Fruit fly (Drosophila melanogaster): ENCODE measurements around the gene Sirt7.
A peak's percentile ranks its signal among the peaks of the same experiment; 100 is the strongest.

Sirt7 gene

dm6 chr3R:29068430-29069207, 12.9 kb downstream of the Sirt7 start (continued):
- TF ChIP-seq gro (GFP tag; optimal IDR thresholded peaks at IDR 0.05): peak; percentile 28
- peak; percentile 57 for TF ChIP-seq dysf (GFP tag; IDR thresholded peaks at IDR 0.05)
- no peak for TF ChIP-seq Nf-YC (tag; optimal IDR thresholded peaks at IDR 0.05)
- no peak for TF ChIP-seq CG6791 (GFP tag; IDR thresholded peaks at IDR 0.05; ENCODE audit: partially characterized antibody)
- peak; percentile 39 for TF ChIP-seq Side (GFP tag; optimal IDR thresholded peaks at IDR 0.05)
- no peak for TF ChIP-seq Sry-β (GFP tag; optimal IDR thresholded peaks at IDR 0.05)
- no peak for TF ChIP-seq pfk (GFP tag; optimal IDR thresholded peaks at IDR 0.05)
- no peak for TF ChIP-seq CG2199 (GFP tag; IDR thresholded peaks at IDR 0.05)
- TF ChIP-seq cato (GFP tag; optimal IDR thresholded peaks at IDR 0.05; ENCODE audit: borderline replicate concordance): no peak
- peak; percentile 29 for TF ChIP-seq tx (GFP tag; optimal IDR thresholded peaks at IDR 0.05)
- no peak for TF ChIP-seq H15 (GFP tag; IDR thresholded peaks at IDR 0.05)
- no peak for TF ChIP-seq shn (GFP tag; optimal IDR thresholded peaks at IDR 0.05)
- no peak for TF ChIP-seq Eip74EF (GFP tag; optimal IDR thresholded peaks at IDR 0.05)
- no peak for TF ChIP-seq Atf-2 (GFP tag; optimal IDR thresholded peaks at IDR 0.05)
- TF ChIP-seq CG1603 (tag; optimal IDR thresholded peaks at IDR 0.05): peak; percentile 61
- TF ChIP-seq CG7839 (tag; optimal IDR thresholded peaks at IDR 0.05): peak; percentile 59
- TF ChIP-seq CG32767 (GFP tag; IDR thresholded peaks at IDR 0.05): no peak
- TF ChIP-seq crc (GFP tag; optimal IDR thresholded peaks at IDR 0.05): peak; percentile 13
- TF ChIP-seq CG6654 (GFP tag; optimal IDR thresholded peaks at IDR 0.05): no peak
- TF ChIP-seq Vsx1 (GFP tag; optimal IDR thresholded peaks at IDR 0.05): no peak
- no peak for TF ChIP-seq Asciz (GFP tag; optimal IDR thresholded peaks at IDR 0.05)
- no peak for TF ChIP-seq grn (GFP tag; optimal IDR thresholded peaks at IDR 0.05)
- no peak for TF ChIP-seq CG2129 (GFP tag; IDR thresholded peaks at IDR 0.05; ENCODE audit: partially characterized antibody)
- TF ChIP-seq eve (GFP tag; optimal IDR thresholded peaks at IDR 0.05): no peak
- no peak for TF ChIP-seq CG10431 (GFP tag; optimal IDR thresholded peaks at IDR 0.05)
- peak; percentile 32 for TF ChIP-seq CG4424 (GFP tag; optimal IDR thresholded peaks at IDR 0.05)
- TF ChIP-seq gsb (GFP tag; IDR thresholded peaks at IDR 0.05): no peak; the same call in none of the 2 replicates
- no peak for TF ChIP-seq Dfd (GFP tag; optimal IDR thresholded peaks at IDR 0.05)
- no peak for TF ChIP-seq oc (tag; optimal IDR thresholded peaks at IDR 0.05)
- no peak for TF ChIP-seq slou (GFP tag; optimal IDR thresholded peaks at IDR 0.05)
- TF ChIP-seq CG33557 (GFP tag; optimal IDR thresholded peaks at IDR 0.05): no peak
- TF ChIP-seq CG9609 (GFP tag; optimal IDR thresholded peaks at IDR 0.05): no peak
- no peak for TF ChIP-seq hbn (GFP tag; IDR thresholded peaks at IDR 0.05; ENCODE audit: partially characterized antibody)
- TF ChIP-seq CG14860 (GFP tag; IDR thresholded peaks at IDR 0.05; ENCODE audit: partially characterized antibody): no peak
- peak; percentile 15 for TF ChIP-seq CG10654 (GFP tag; optimal IDR thresholded peaks at IDR 0.05)
- TF ChIP-seq CG12391 (tag; optimal IDR thresholded peaks at IDR 0.05): peak; percentile 43
- TF ChIP-seq hkb (optimal IDR thresholded peaks at IDR 0.05): no peak
- peak; percentile 57 for TF ChIP-seq hkb (GFP tag; IDR thresholded peaks at IDR 0.05)
- TF ChIP-seq ro (GFP tag; IDR thresholded peaks at IDR 0.05): no peak
- TF ChIP-seq CG16815 (GFP tag; optimal IDR thresholded peaks at IDR 0.05): no peak
- peak; percentile 45 for TF ChIP-seq bab2 (GFP tag; optimal IDR thresholded peaks at IDR 0.05)
- TF ChIP-seq jing (GFP tag; optimal IDR thresholded peaks at IDR 0.05): no peak
- peak; percentile 24 for TF ChIP-seq dmrt11E (tag; optimal IDR thresholded peaks at IDR 0.05)
- peak; percentile 16 for TF ChIP-seq Bteb2 (GFP tag; optimal IDR thresholded peaks at IDR 0.05)
- no peak for TF ChIP-seq CG1024 (GFP tag; IDR thresholded peaks at IDR 0.05)
- peak; percentile 38 for TF ChIP-seq schlank (tag; optimal IDR thresholded peaks at IDR 0.05)
- TF ChIP-seq CG4617 (GFP tag; optimal IDR thresholded peaks at IDR 0.05; ENCODE audit: borderline replicate concordance): no peak
- TF ChIP-seq CG2202 (tag; optimal IDR thresholded peaks at IDR 0.05): no peak
- no peak for TF ChIP-seq CG11723 (GFP tag; optimal IDR thresholded peaks at IDR 0.05)

Measured in whole organism, embryonic.